Worm (Caenorhabditis elegans) whole organism, mixed stage, embryonic: Measurements from ENCODE around the gene T23F11.11.

Experiments
- M03D4.4 ChIP-seq: sonication (generic microtip); optimal IDR thresholded peaks from 2 replicates; lab custom pipeline; 2017; ENCODE audit warnings: mild to moderate bottlenecking, missing genetic modification characterization, missing compliant biosample characterization
- bed-3 ChIP-seq: fragments of 200-800 bp; sonication (Bioruptor generic); optimal IDR thresholded peaks from 3 replicates; lab custom pipeline; 2018; ENCODE audit warnings: mild to moderate bottlenecking, missing genetic modification characterization, moderate library complexity, missing compliant biosample characterization
- ceh-39 ChIP-seq: fragments of 150-350 bp; optimal IDR thresholded peaks from 2 replicates; lab custom pipeline; 2014; ENCODE audit warnings: missing biosample characterization, missing genetic modification characterization
- ceh-43 ChIP-seq: fragments of 200-800 bp; sonication (Bioruptor generic); optimal IDR thresholded peaks from 2 replicates; lab custom pipeline; 2018; ENCODE audit warnings: mild to moderate bottlenecking, missing genetic modification characterization, moderate library complexity, missing compliant biosample characterization
- ceh-83 ChIP-seq: fragments of 200-800 bp; sonication (Bioruptor generic); optimal IDR thresholded peaks from 2 replicates; lab custom pipeline; 2018; ENCODE audit warnings: mild to moderate bottlenecking, missing genetic modification characterization, missing compliant biosample characterization
- ces-1 ChIP-seq: fragments of 150-350 bp; optimal IDR thresholded peaks from 2 replicates; lab custom pipeline; 2014; ENCODE audit warnings: missing biosample characterization, missing genetic modification reagents, missing genetic modification characterization
- cnd-1 ChIP-seq: fragments of 200-800 bp; sonication (Bioruptor generic); optimal IDR thresholded peaks from 2 replicates; lab custom pipeline; 2018; ENCODE audit warnings: mild to moderate bottlenecking, missing genetic modification characterization, missing compliant biosample characterization
- drap-1 ChIP-seq: fragments of 200-800 bp; sonication (Bioruptor generic); optimal IDR thresholded peaks from 3 replicates; lab custom pipeline; 2018; ENCODE audit warnings: mild to moderate bottlenecking, missing genetic modification characterization, missing compliant biosample characterization
- elt-1 ChIP-seq: sonication (generic microtip); optimal IDR thresholded peaks from 2 replicates; lab custom pipeline; 2017; ENCODE audit warnings: missing genetic modification characterization, mild to moderate bottlenecking, missing compliant biosample characterization, antibody characterized with exemption, moderate library complexity, borderline replicate concordance; ENCODE audit not compliant: insufficient read depth
- elt-3 ChIP-seq: fragments of 150-350 bp; optimal IDR thresholded peaks from 2 replicates; lab custom pipeline; 2014; ENCODE audit warnings: missing biosample characterization, missing genetic modification characterization
- ham-2 ChIP-seq: fragments of 200-800 bp; sonication (Bioruptor generic); optimal IDR thresholded peaks from 2 replicates; lab custom pipeline; 2018; ENCODE audit warnings: mild to moderate bottlenecking, missing genetic modification characterization, missing compliant biosample characterization
- hlh-1 ChIP-seq: fragments of 150-350 bp; optimal IDR thresholded peaks from 2 replicates; lab custom pipeline; 2014; ENCODE audit warnings: missing biosample characterization, missing genetic modification reagents, missing genetic modification characterization
- lin-13 ChIP-seq: fragments of 150-350 bp; optimal IDR thresholded peaks from 2 replicates; lab custom pipeline; 2014; ENCODE audit warnings: missing biosample characterization, missing genetic modification characterization
- lin-32 ChIP-seq: fragments of 200-800 bp; sonication (Bioruptor generic); optimal IDR thresholded peaks from 2 replicates; lab custom pipeline; 2018; ENCODE audit warnings: mild to moderate bottlenecking, missing genetic modification characterization, missing compliant biosample characterization
- lsy-2 ChIP-seq: fragments of 150-350 bp; optimal IDR thresholded peaks from 2 replicates; lab custom pipeline; 2014; ENCODE audit warnings: missing biosample characterization, missing genetic modification characterization
- mab-5 ChIP-seq: fragments of 150-350 bp; optimal IDR thresholded peaks from 2 replicates; lab custom pipeline; 2014; ENCODE audit warnings: missing biosample characterization, missing genetic modification characterization
- mep-1 ChIP-seq: fragments of 150-350 bp; optimal IDR thresholded peaks from 2 replicates; lab custom pipeline; 2017; ENCODE audit warnings: missing biosample characterization, missing genetic modification reagents, missing genetic modification characterization, inconsistent platforms
- nhr-12 ChIP-seq: fragments of 150-350 bp; optimal IDR thresholded peaks from 2 replicates; lab custom pipeline; 2014; ENCODE audit warnings: missing biosample characterization, missing genetic modification characterization
- nhr-2 ChIP-seq: fragments of 150-350 bp; optimal IDR thresholded peaks from 2 replicates; lab custom pipeline; 2014; ENCODE audit warnings: missing biosample characterization, missing genetic modification characterization
- nhr-237 ChIP-seq: fragments of 150-350 bp; optimal IDR thresholded peaks from 2 replicates; lab custom pipeline; 2014; ENCODE audit warnings: missing biosample characterization, missing genetic modification characterization
- nhr-28 ChIP-seq: fragments of 150-350 bp; optimal IDR thresholded peaks from 2 replicates; lab custom pipeline; 2014; ENCODE audit warnings: missing biosample characterization, missing genetic modification characterization
- nhr-76 ChIP-seq: sonication (generic microtip); optimal IDR thresholded peaks from 2 replicates; lab custom pipeline; 2017; ENCODE audit warnings: missing biosample characterization, missing genetic modification characterization
- pha-4 ChIP-seq: fragments of 150-350 bp; optimal IDR thresholded peaks from 2 replicates; lab custom pipeline; 2018; ENCODE audit warnings: missing biosample characterization, missing genetic modification reagents, missing genetic modification characterization
- sptf-1 ChIP-seq: sonication (generic microtip); optimal IDR thresholded peaks from 2 replicates; lab custom pipeline; 2017; ENCODE audit warnings: mild to moderate bottlenecking, missing genetic modification characterization, moderate library complexity, missing compliant biosample characterization
- tbx-8 ChIP-seq: fragments of 200-800 bp; sonication (Bioruptor generic); optimal IDR thresholded peaks from 2 replicates; lab custom pipeline; 2018; ENCODE audit warnings: mild to moderate bottlenecking, missing genetic modification characterization, moderate library complexity, missing compliant biosample characterization
- unc-120 ChIP-seq: sonication (generic microtip); optimal IDR thresholded peaks from 2 replicates; lab custom pipeline; 2017; ENCODE audit warnings: missing genetic modification characterization, missing compliant biosample characterization; ENCODE audit not compliant: poor library complexity, severe bottlenecking
- unc-62 ChIP-seq: fragments of 150-350 bp; optimal IDR thresholded peaks from 2 replicates; lab custom pipeline; 2014; ENCODE audit warnings: missing biosample characterization, missing genetic modification reagents, missing genetic modification characterization
- zip-8 ChIP-seq: fragments of 150-350 bp; optimal IDR thresholded peaks from 2 replicates; lab custom pipeline; 2014; ENCODE audit warnings: missing biosample characterization, missing genetic modification characterization
- ztf-11 ChIP-seq: fragments of 150-350 bp; optimal IDR thresholded peaks from 2 replicates; lab custom pipeline; 2014; ENCODE audit warnings: missing biosample characterization, missing genetic modification characterization

The T23F11.11 gene

ce11 chrIII:4649811-4650544 is 21.4 kb downstream of the T23F11.11 start, which contains the start of gene ppm-2:
TSS of gene ppm-2 (plus strand) at chrIII:4650494.
- no peak for TF ChIP-seq ztf-11 (tag; lab: Kevin White, UChicago)
- no peak for TF ChIP-seq tbx-8 (GFP tag; lab: Kevin White, UChicago)
- TF ChIP-seq mab-5 (tag; lab: Kevin White, UChicago), result no peak
- no peak for TF ChIP-seq ham-2 (GFP tag; lab: Kevin White, UChicago)
- no peak for TF ChIP-seq mep-1 (tag; lab: Kevin White, UChicago)
- no peak for TF ChIP-seq unc-120

- TF ChIP-seq ces-1 (GFP tag; lab: Kevin White, UChicago), result peak; percentile 60
- TF ChIP-seq elt-1, result no peak
- TF ChIP-seq lsy-2 (tag; lab: Kevin White, UChicago), result peak; percentile 68
- TF ChIP-seq ceh-39 (tag; lab: Kevin White, UChicago), result peak; percentile 3
- peak; percentile 85 for TF ChIP-seq mep-1 (tag; lab: Kevin White, UChicago)
- TF ChIP-seq hlh-1, result peak; percentile 90
- peak; percentile 27 for TF ChIP-seq ham-2 (GFP tag; lab: Kevin White, UChicago)
- no peak for TF ChIP-seq nhr-12 (tag; lab: Kevin White, UChicago)
- peak; percentile 75 for TF ChIP-seq elt-3
- TF ChIP-seq ztf-11 (tag; lab: Kevin White, UChicago), result peak; percentile 32
- TF ChIP-seq bed-3 (GFP tag; lab: Kevin White, UChicago), result no peak
- no peak for TF ChIP-seq ceh-43 (GFP tag; lab: Kevin White, UChicago)
- peak; percentile 58 for TF ChIP-seq unc-120
- TF ChIP-seq mab-5 (tag; lab: Kevin White, UChicago), result no peak
- TF ChIP-seq lin-13 (tag; lab: Kevin White, UChicago), result peak; percentile 42
- TF ChIP-seq lin-32, result no peak
- TF ChIP-seq nhr-237 (tag; lab: Kevin White, UChicago), result peak; percentile 90
- TF ChIP-seq pha-4 (tag; lab: Kevin White, UChicago), result peak; percentile 92
- peak; percentile 50 for TF ChIP-seq drap-1 (GFP tag; lab: Kevin White, UChicago)
- TF ChIP-seq M03D4.4 (tag; lab: Kevin White, UChicago), result peak; percentile 58
- peak; percentile 83 for TF ChIP-seq unc-62
Observed at ce11 chrIII:4649363-4649768, 22.0 kb downstream of the T23F11.11 start.

- no peak for TF ChIP-seq ceh-83
Observed at ce11 chrIII:4647878-4648277, 23.5 kb downstream of the T23F11.11 start, which contains the start of gene T23F11.6. TSS of gene T23F11.6 (minus strand) at chrIII:4647922.

ce11 chrIII:4647341-4647740 is 24.1 kb downstream of the T23F11.11 start:
- TF ChIP-seq ztf-11 (tag; lab: Kevin White, UChicago) (no peak), ceh-83 (no peak), zip-8 (no peak), cnd-1 (tag; lab: Kevin White, UChicago) (no peak), ceh-43 (GFP tag; lab: Kevin White, UChicago) (no peak), pha-4 (tag; lab: Kevin White, UChicago) (no peak), nhr-76 (tag; lab: Kevin White, UChicago) (no peak), M03D4.4 (tag; lab: Kevin White, UChicago) (no peak), lin-13 (tag; lab: Kevin White, UChicago) (no peak), nhr-237 (tag; lab: Kevin White, UChicago) (no peak)

- TF ChIP-seq ces-1 (GFP tag; lab: Kevin White, UChicago), result no peak
- TF ChIP-seq sptf-1 (tag; lab: Kevin White, UChicago), result no peak
- no peak for TF ChIP-seq nhr-28 (tag; lab: Kevin White, UChicago)
- no peak for TF ChIP-seq lsy-2 (tag; lab: Kevin White, UChicago)
- TF ChIP-seq tbx-8 (GFP tag; lab: Kevin White, UChicago), result no peak
- TF ChIP-seq ceh-39 (tag; lab: Kevin White, UChicago), result no peak
- TF ChIP-seq hlh-1, result no peak
- TF ChIP-seq nhr-2 (tag; lab: Kevin White, UChicago), result no peak
- no peak for TF ChIP-seq nhr-76 (tag; lab: Kevin White, UChicago)
- no peak for TF ChIP-seq lin-13 (tag; lab: Kevin White, UChicago)
- TF ChIP-seq bed-3 (GFP tag; lab: Kevin White, UChicago), result no peak
- TF ChIP-seq nhr-237 (tag; lab: Kevin White, UChicago), result no peak
- no peak for TF ChIP-seq unc-62
Observed at ce11 chrIII:4646246-4646645, 25.1 kb downstream of the T23F11.11 start, which contains the start of gene pqn-29. TSS of gene pqn-29 (minus strand) at chrIII:4646346.
